Fruit fly (Drosophila melanogaster) whole organism, embryonic: Measurements from ENCODE around the gene Gr63a.

Experiments used
- BEAF-32 ChIP-seq: fragments of 200-800 bp; sonication (Bioruptor generic); optimal IDR thresholded peaks from 3 replicates; lab custom pipeline; 2017; ENCODE audit warnings: missing biosample characterization, missing genetic modification characterization, mild to moderate bottlenecking, moderate library complexity, missing genetic modification reagents
- CG11504 ChIP-seq: fragments of 200-800 bp; sonication (Bioruptor generic); optimal IDR thresholded peaks from 3 replicates; lab custom pipeline; 2019; ENCODE audit warnings: missing biosample characterization, mild to moderate bottlenecking, missing genetic modification characterization, moderate library complexity
- CG13894 ChIP-seq: fragments of 200-800 bp; sonication (Bioruptor generic); optimal IDR thresholded peaks from 3 replicates; lab custom pipeline; 2018; ENCODE audit warnings: missing biosample characterization, mild to moderate bottlenecking, missing genetic modification characterization, moderate library complexity
- CG14441 ChIP-seq: fragments of 200-800 bp; sonication (Bioruptor generic); IDR thresholded peaks from 2 replicates; pipeline ENCODE4 v1.3.6; 2022; ENCODE audit warnings: missing biosample characterization, missing genetic modification characterization
- CG14965 ChIP-seq: fragments of 200-800 bp; sonication (Bioruptor generic); optimal IDR thresholded peaks from 2 replicates; lab custom pipeline; 2016; ENCODE audit warnings: missing biosample characterization, missing genetic modification characterization, borderline replicate concordance
- CG16863 ChIP-seq: fragments of 200-800 bp; sonication (Bioruptor generic); optimal IDR thresholded peaks from 3 replicates; lab custom pipeline; 2016; ENCODE audit warnings: missing biosample characterization, missing genetic modification characterization
- CG17612 ChIP-seq: fragments of 200-800 bp; sonication (Bioruptor generic); IDR thresholded peaks from 2 replicates; pipeline ENCODE4 v1.3.6; 2022; ENCODE audit warnings: missing biosample characterization, missing genetic modification characterization
- CG17912 ChIP-seq: fragments of 200-800 bp; sonication (Bioruptor generic); optimal IDR thresholded peaks from 2 replicates; lab custom pipeline; 2018; ENCODE audit warnings: missing biosample characterization, mild to moderate bottlenecking, missing genetic modification characterization
- CG18011 ChIP-seq: fragments of 200-800 bp; sonication (Bioruptor generic); optimal IDR thresholded peaks from 2 replicates; lab custom pipeline; 2017; ENCODE audit warnings: missing biosample characterization, missing genetic modification characterization, mild to moderate bottlenecking, moderate library complexity, missing genotype
- CG30020 ChIP-seq: fragments of 200-800 bp; optimal IDR thresholded peaks from 2 replicates; lab custom pipeline; 2019; ENCODE audit warnings: missing biosample characterization, mild to moderate bottlenecking, missing genetic modification characterization, moderate library complexity
- CG30431 ChIP-seq: fragments of 200-800 bp; sonication (Bioruptor generic); optimal IDR thresholded peaks from 2 replicates; lab custom pipeline; 2017; ENCODE audit warnings: missing biosample characterization, missing genetic modification characterization
- CG31365 ChIP-seq: fragments of 200-800 bp; sonication (Bioruptor generic); optimal IDR thresholded peaks from 2 replicates; lab custom pipeline; 2018; ENCODE audit warnings: missing biosample characterization, mild to moderate bottlenecking, missing genetic modification characterization
- CG3995 ChIP-seq: fragments of 200-800 bp; sonication (Bioruptor generic); optimal IDR thresholded peaks from 3 replicates; lab custom pipeline; 2016; ENCODE audit warnings: missing biosample characterization, missing genetic modification characterization
- CG6689 ChIP-seq: fragments of 200-800 bp; sonication (Bioruptor generic); IDR thresholded peaks from 2 replicates; pipeline ENCODE4 v1.3.6; 2022; ENCODE audit warnings: missing biosample characterization, missing genetic modification characterization
- CG7786 ChIP-seq: fragments of 200-800 bp; sonication (Bioruptor generic); optimal IDR thresholded peaks from 2 replicates; lab custom pipeline; 2016; ENCODE audit warnings: missing biosample characterization, missing genetic modification characterization
- CG7839 ChIP-seq: fragments of 200-800 bp; sonication (Bioruptor generic); optimal IDR thresholded peaks from 3 replicates; lab custom pipeline; 2018; ENCODE audit warnings: missing biosample characterization, mild to moderate bottlenecking, missing genetic modification characterization, moderate library complexity
- CG7928 ChIP-seq: fragments of 200-800 bp; sonication (Bioruptor generic); optimal IDR thresholded peaks from 2 replicates; lab custom pipeline; 2017; ENCODE audit warnings: missing biosample characterization, mild to moderate bottlenecking, missing genetic modification characterization
- CG9817 ChIP-seq: fragments of 200-800 bp; sonication (Bioruptor generic); optimal IDR thresholded peaks from 2 replicates; lab custom pipeline; 2018; ENCODE audit warnings: missing biosample characterization, mild to moderate bottlenecking, missing genetic modification characterization, moderate library complexity
- CTCF ChIP-seq: fragments of 200-800 bp; sonication (Bioruptor generic); optimal IDR thresholded peaks from 2 replicates; lab custom pipeline; 2017; ENCODE audit warnings: missing biosample characterization, mild to moderate bottlenecking, missing genetic modification characterization, moderate library complexity
- Dref ChIP-seq: fragments of 200-800 bp; sonication (Bioruptor generic); IDR thresholded peaks from 2 replicates; pipeline ENCODE4 v1.3.6; 2022; ENCODE audit warnings: missing biosample characterization, missing genetic modification characterization
- Gsc ChIP-seq: fragments of 200-800 bp; sonication (Bioruptor generic); IDR thresholded peaks from 2 replicates; pipeline ENCODE4 v1.3.6; 2022; ENCODE audit warnings: missing biosample characterization, missing genetic modification characterization
- HLH54F ChIP-seq: fragments of 200-800 bp; sonication (Bioruptor generic); optimal IDR thresholded peaks from 3 replicates; lab custom pipeline; 2016; ENCODE audit warnings: missing biosample characterization, missing genetic modification characterization
- HLHmδ ChIP-seq: fragments of 200-800 bp; sonication (Bioruptor generic); optimal IDR thresholded peaks from 2 replicates; lab custom pipeline; 2018; ENCODE audit warnings: missing biosample characterization, mild to moderate bottlenecking, missing genetic modification characterization, moderate library complexity
- HmgZ ChIP-seq: fragments of 200-800 bp; sonication (Bioruptor generic); optimal IDR thresholded peaks from 2 replicates; lab custom pipeline; 2018; ENCODE audit warnings: missing biosample characterization, mild to moderate bottlenecking, missing genetic modification characterization
- Hr78 ChIP-seq, 2 experiments: fragments of 200-800 bp in 1 of 2; fragments of >200 bp in 1 of 2; sonication (Bioruptor generic) in 1 of 2; optimal IDR thresholded peaks; 2 replicates each; lab custom pipeline; 2017 to 2019; ENCODE audit warnings: missing biosample characterization in 2 of 2, missing genetic modification characterization in 2 of 2, mild to moderate bottlenecking in 1 of 2, moderate library complexity in 1 of 2
- Hsf ChIP-seq: fragments of 200-800 bp; sonication (Bioruptor generic); optimal IDR thresholded peaks from 3 replicates; lab custom pipeline; 2016; ENCODE audit warnings: missing biosample characterization, missing genetic modification characterization
- Nf-YB ChIP-seq: fragments of 200-800 bp; sonication (Bioruptor generic); optimal IDR thresholded peaks from 3 replicates; lab custom pipeline; 2019; ENCODE audit warnings: missing biosample characterization, mild to moderate bottlenecking, missing genetic modification characterization, moderate library complexity
- Pdp1 ChIP-seq, 2 experiments: fragments of 200-800 bp; sonication (Bioruptor generic); optimal IDR thresholded peaks; 3 replicates each; lab custom pipeline; 2016; ENCODE audit warnings: missing biosample characterization in 2 of 2, missing genetic modification characterization in 2 of 2, mild to moderate bottlenecking in 1 of 2, moderate library complexity in 1 of 2
- Rx ChIP-seq: fragments of 200-800 bp; sonication (Bioruptor generic); IDR thresholded peaks from 2 replicates; pipeline ENCODE4 v1.3.6; 2022; ENCODE audit warnings: missing biosample characterization, missing genetic modification characterization
- Sox102F ChIP-seq: fragments of 200-800 bp; sonication (Bioruptor generic); optimal IDR thresholded peaks from 2 replicates; lab custom pipeline; 2018; ENCODE audit warnings: missing biosample characterization, mild to moderate bottlenecking, missing genetic modification characterization, moderate library complexity
- Spps ChIP-seq: fragments of 200-800 bp; sonication (Bioruptor generic); optimal IDR thresholded peaks from 2 replicates; lab custom pipeline; 2018; ENCODE audit warnings: missing biosample characterization, mild to moderate bottlenecking, missing genetic modification characterization
- Ssrp ChIP-seq: fragments of 200-800 bp; sonication (Bioruptor generic); optimal IDR thresholded peaks from 2 replicates; lab custom pipeline; 2018; ENCODE audit warnings: missing biosample characterization, mild to moderate bottlenecking, missing genetic modification characterization, moderate library complexity
- Tbp ChIP-seq: fragments of >200 bp; optimal IDR thresholded peaks from 2 replicates; lab custom pipeline; 2018; ENCODE audit warnings: missing biosample characterization, missing genetic modification characterization
- YL-1 ChIP-seq: fragments of 200-800 bp; sonication (Bioruptor generic); optimal IDR thresholded peaks from 3 replicates; lab custom pipeline; 2017; ENCODE audit warnings: missing biosample characterization, mild to moderate bottlenecking, missing genetic modification characterization
- ab ChIP-seq: fragments of 200-800 bp; sonication (Bioruptor generic); optimal IDR thresholded peaks from 2 replicates; lab custom pipeline; 2016; ENCODE audit warnings: missing biosample characterization, missing genetic modification characterization
- az2 ChIP-seq: fragments of 200-800 bp; sonication (Bioruptor generic); optimal IDR thresholded peaks from 3 replicates; lab custom pipeline; 2016; ENCODE audit warnings: missing biosample characterization, missing genetic modification characterization
- cg ChIP-seq: fragments of 200-800 bp; sonication (Bioruptor generic); optimal IDR thresholded peaks from 3 replicates; lab custom pipeline; 2019; ENCODE audit warnings: missing biosample characterization, mild to moderate bottlenecking, missing genetic modification characterization, moderate library complexity
- crc ChIP-seq: fragments of 200-800 bp; sonication (Bioruptor generic); optimal IDR thresholded peaks from 2 replicates; lab custom pipeline; 2016; ENCODE audit warnings: missing biosample characterization, missing genetic modification characterization
- ems ChIP-seq: fragments of 200-800 bp; sonication (Bioruptor generic); optimal IDR thresholded peaks from 3 replicates; lab custom pipeline; 2016; ENCODE audit warnings: missing biosample characterization, missing genetic modification characterization
- en ChIP-seq: fragments of 200-800 bp; sonication (Bioruptor generic); optimal IDR thresholded peaks from 2 replicates; lab custom pipeline; 2016; ENCODE audit warnings: missing biosample characterization, missing genetic modification characterization
- gcm2 ChIP-seq: fragments of 200-800 bp; sonication (Bioruptor generic); optimal IDR thresholded peaks from 2 replicates; lab custom pipeline; 2016; ENCODE audit warnings: missing biosample characterization, missing genetic modification characterization
- kay ChIP-seq: fragments of 200-800 bp; sonication (Bioruptor generic); optimal IDR thresholded peaks from 2 replicates; lab custom pipeline; 2016; ENCODE audit warnings: missing biosample characterization, missing genetic modification characterization
- nau ChIP-seq: fragments of 200-800 bp; sonication (Bioruptor generic); optimal IDR thresholded peaks from 3 replicates; lab custom pipeline; 2017; ENCODE audit warnings: missing biosample characterization, mild to moderate bottlenecking, missing genetic modification characterization, missing genetic modification reagents
- nom ChIP-seq: fragments of 200-800 bp; sonication (Bioruptor generic); optimal IDR thresholded peaks from 2 replicates; lab custom pipeline; 2017; ENCODE audit warnings: missing biosample characterization, missing genetic modification characterization, mild to moderate bottlenecking, moderate library complexity, missing genetic modification reagents
- org-1 ChIP-seq: fragments of 200-800 bp; sonication (Bioruptor generic); optimal IDR thresholded peaks from 2 replicates; lab custom pipeline; 2017; ENCODE audit warnings: missing biosample characterization, missing genetic modification characterization
- p53 ChIP-seq: fragments of 200-800 bp; sonication (Bioruptor generic); optimal IDR thresholded peaks from 2 replicates; lab custom pipeline; 2016; ENCODE audit warnings: missing biosample characterization, missing genetic modification characterization
- pfk ChIP-seq: fragments of 200-800 bp; sonication (Bioruptor generic); optimal IDR thresholded peaks from 2 replicates; lab custom pipeline; 2018; ENCODE audit warnings: missing biosample characterization, mild to moderate bottlenecking, missing genetic modification characterization, moderate library complexity
- slbo ChIP-seq: fragments of 200-800 bp; sonication (Bioruptor generic); IDR thresholded peaks from 2 replicates; pipeline ENCODE4 v1.3.6; 2022; ENCODE audit warnings: missing biosample characterization, missing genetic modification characterization
- unc-4 ChIP-seq: fragments of 200-800 bp; sonication (Bioruptor generic); IDR thresholded peaks from 2 replicates; pipeline ENCODE4 v1.3.6; 2022; ENCODE audit warnings: missing biosample characterization, missing genetic modification characterization; ENCODE audit not compliant: partially characterized antibody

The Gr63a gene

DNA sequence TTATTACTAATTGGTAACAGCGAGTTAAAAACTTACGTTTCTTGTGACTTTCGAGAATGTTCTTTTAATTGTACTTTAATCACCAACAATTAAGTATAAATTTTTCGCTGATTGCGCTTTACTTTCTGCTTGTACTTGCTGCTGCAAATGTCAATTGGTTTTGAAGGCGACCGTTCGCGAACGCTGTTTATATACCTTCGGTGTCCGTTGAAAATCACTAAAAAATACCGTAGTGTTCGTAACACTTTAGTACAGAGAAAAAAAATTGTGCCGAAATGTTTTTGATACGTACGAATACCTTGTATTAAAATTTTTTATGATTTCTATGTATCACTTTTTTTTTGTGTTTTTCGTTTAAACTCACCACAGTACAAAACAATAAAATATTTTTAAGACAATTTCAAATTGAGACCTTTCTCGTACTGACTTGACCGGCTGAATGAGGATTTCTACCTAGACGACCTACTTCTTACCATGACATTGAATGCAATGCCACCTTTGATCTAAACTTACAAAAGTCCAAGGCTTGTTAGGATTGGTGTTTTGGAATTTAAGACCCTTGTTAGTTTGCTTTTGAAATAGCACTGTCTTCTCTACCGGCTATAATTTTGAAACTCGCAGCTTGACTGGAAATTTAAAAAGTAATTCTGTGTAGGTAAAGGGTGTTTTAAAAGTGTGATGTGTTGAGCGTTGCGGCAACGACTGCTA, 6.2 kb upstream of the Gr63a start, which contains the start of gene Ubi-p63E (continued):
- no peak for TF ChIP-seq CG7928 (GFP tag; lab: Kevin White, UChicago)
- no peak for TF ChIP-seq p53 (GFP tag; lab: Kevin White, UChicago)
- no peak for TF ChIP-seq slbo (GFP tag; lab: Robert Waterston, UW)
- TF ChIP-seq en (GFP tag; lab: Kevin White, UChicago) = no peak
- TF ChIP-seq HLHmδ (GFP tag; lab: Kevin White, UChicago) = peak; percentile 54
- TF ChIP-seq nom (GFP tag; lab: Kevin White, UChicago) = peak; percentile 76
- TF ChIP-seq unc-4 (GFP tag; lab: Robert Waterston, UW) = no peak
- TF ChIP-seq BEAF-32 (GFP tag; lab: Kevin White, UChicago) = no peak
- TF ChIP-seq CG14965 = no peak
- no peak for TF ChIP-seq CG31365 (tag; lab: Kevin White, UChicago)
- TF ChIP-seq az2 = peak; percentile 65
- no peak for TF ChIP-seq nau
- TF ChIP-seq CG14441 (GFP tag; lab: Robert Waterston, UW) = no peak
- TF ChIP-seq Sox102F = no peak
- peak; percentile 73 for TF ChIP-seq Hsf (GFP tag; lab: Kevin White, UChicago)
- TF ChIP-seq Rx = no peak
- no peak for TF ChIP-seq CG17612 (GFP tag; lab: Robert Waterston, UW)
- no peak for TF ChIP-seq crc
- TF ChIP-seq CTCF (GFP tag; lab: Kevin White, UChicago) = no peak

dm6 chr3L:3901865-3902490, 5.6 kb upstream of the Gr63a start:
- no peak for TF ChIP-seq Dref
- no peak for TF ChIP-seq CG7839 (tag; lab: Kevin White, UChicago)
- TF ChIP-seq Tbp (GFP tag; lab: Kevin White, UChicago) = no peak
- no peak for TF ChIP-seq Spps
- no peak for TF ChIP-seq CG16863 (GFP tag; lab: Kevin White, UChicago)
- TF ChIP-seq CG18011 (GFP tag; lab: Kevin White, UChicago) = no peak
- no peak for TF ChIP-seq HmgZ (tag; lab: Kevin White, UChicago)
- TF ChIP-seq CG11504 = peak; percentile 64
- peak; percentile 97 for TF ChIP-seq YL-1 (GFP tag; lab: Kevin White, UChicago)
- no peak for TF ChIP-seq CG30431
- TF ChIP-seq CG13894 (tag; lab: Kevin White, UChicago) = no peak
- TF ChIP-seq Ssrp (tag; lab: Kevin White, UChicago) = no peak
- TF ChIP-seq gcm2 (GFP tag; lab: Kevin White, UChicago) = no peak
- TF ChIP-seq Nf-YB (GFP tag; lab: Kevin White, UChicago) = no peak
- TF ChIP-seq CG30020 = no peak
- no peak for TF ChIP-seq HLH54F (GFP tag; lab: Kevin White, UChicago)
- peak; percentile 84 for TF ChIP-seq cg (GFP tag; lab: Kevin White, UChicago)
- TF ChIP-seq ab = no peak
- TF ChIP-seq CG6689 (GFP tag; lab: Robert Waterston, UW) = no peak
- peak in 1 of 2 experiments; percentile 41 for TF ChIP-seq Pdp1 (GFP tag; optimal IDR thresholded peaks at IDR 0.05; lab: Kevin White, UChicago)
- no peak for TF ChIP-seq Gsc
- TF ChIP-seq pfk (GFP tag; lab: Kevin White, UChicago) = peak; percentile 61
- no peak for TF ChIP-seq CG3995
- peak; percentile 14 for TF ChIP-seq kay
- TF ChIP-seq nom (GFP tag; lab: Kevin White, UChicago) = peak; percentile 90
- peak; percentile 34 for TF ChIP-seq CG17912 (GFP tag; lab: Kevin White, UChicago)
- no peak for TF ChIP-seq CG9817 (tag; lab: Kevin White, UChicago)
- TF ChIP-seq CG7786 (GFP tag; lab: Kevin White, UChicago) = no peak
- no peak for TF ChIP-seq org-1 (GFP tag; lab: Kevin White, UChicago)
- peak; percentile 3 for TF ChIP-seq ems (GFP tag; lab: Kevin White, UChicago)
- TF ChIP-seq Hr78 (GFP tag; optimal IDR thresholded peaks at IDR 0.05; lab: Kevin White, UChicago) = no peak
